Worm (Caenorhabditis elegans) whole organism, young adult: ENCODE results near the gene lin-31.

Experiments
- D2030.7 ChIP-seq: fragments of 200-800 bp; sonication (Bioruptor generic); IDR thresholded peaks from 2 replicates; pipeline ENCODE4 v1.3.6; 2022; ENCODE audit warnings: missing genetic modification reagents, missing genetic modification characterization, missing compliant biosample characterization
- F55B11.4 ChIP-seq: sonication (generic microtip); optimal IDR thresholded peaks from 2 replicates; lab custom pipeline; 2016; ENCODE audit warnings: missing compliant biosample characterization, missing genetic modification characterization, borderline replicate concordance; ENCODE audit not compliant: insufficient read depth
- F57C9.4 ChIP-seq: sonication (generic microtip); optimal IDR thresholded peaks from 2 replicates; lab custom pipeline; 2017; ENCODE audit warnings: mild to moderate bottlenecking, missing genetic modification characterization, missing compliant biosample characterization
- Y53G8AR.9 ChIP-seq: fragments of 200-800 bp; sonication (Bioruptor generic); conservative IDR thresholded peaks from 2 replicates; pipeline ENCODE4 v1.3.6; 2022; ENCODE audit warnings: missing genetic modification reagents, missing genetic modification characterization, missing compliant biosample characterization
- aptf-3 ChIP-seq: fragments of 200-800 bp; sonication (Bioruptor generic); IDR thresholded peaks from 2 replicates; pipeline ENCODE4 v1.3.6; 2022; ENCODE audit warnings: missing genetic modification characterization, missing compliant biosample characterization
- attf-3 ChIP-seq: fragments of 200-800 bp; sonication (Bioruptor generic); conservative IDR thresholded peaks from 2 replicates; pipeline ENCODE4 v1.3.6; 2022; ENCODE audit warnings: missing genetic modification reagents, missing genetic modification characterization, missing compliant biosample characterization
- cebp-1 ChIP-seq, 2 experiments: fragments of 200-800 bp in 1 of 2; sonication (Bioruptor generic) in 1 of 2; sonication (generic microtip) in 1 of 2; IDR thresholded peaks in 1 of 2; optimal IDR thresholded peaks in 1 of 2; 2 replicates each; pipeline versions ENCODE4 v1.3.6 to Lab custom; 2017 to 2022; ENCODE audit warnings: missing compliant biosample characterization in 2 of 2, missing genetic modification characterization in 2 of 2, mild to moderate bottlenecking in 1 of 2, missing genetic modification reagents in 1 of 2, moderate library complexity in 1 of 2
- cebp-2 ChIP-seq: fragments of 200-800 bp; sonication (Bioruptor generic); IDR thresholded peaks from 2 replicates; pipeline ENCODE4 v1.3.6; 2022; ENCODE audit warnings: missing genetic modification characterization, missing compliant biosample characterization
- ceh-40 ChIP-seq: fragments of 200-800 bp; sonication (Bioruptor generic); IDR thresholded peaks from 2 replicates; pipeline ENCODE4 v1.3.6; 2022; ENCODE audit warnings: missing genetic modification characterization, missing compliant biosample characterization
- ceh-91 ChIP-seq: fragments of 200-800 bp; sonication (Bioruptor generic); IDR thresholded peaks from 2 replicates; pipeline ENCODE4 v1.3.6; 2022; ENCODE audit warnings: missing genetic modification reagents, missing genetic modification characterization, missing compliant biosample characterization
- dox-1 ChIP-seq: fragments of 200-800 bp; sonication (Bioruptor generic); IDR thresholded peaks from 2 replicates; pipeline ENCODE4 v1.3.6; 2022; ENCODE audit warnings: missing genetic modification reagents, missing genetic modification characterization, missing compliant biosample characterization
- dpff-1 ChIP-seq: sonication (generic microtip); optimal IDR thresholded peaks from 2 replicates; lab custom pipeline; 2017; ENCODE audit warnings: mild to moderate bottlenecking, missing genetic modification characterization, missing compliant biosample characterization
- egrh-3 ChIP-seq: fragments of 200-800 bp; sonication (Bioruptor generic); IDR thresholded peaks from 2 replicates; pipeline ENCODE4 v1.3.6; 2022; ENCODE audit warnings: missing genetic modification reagents, missing genetic modification characterization, missing compliant biosample characterization
- ekl-4 ChIP-seq: fragments of 200-800 bp; sonication (Bioruptor generic); IDR thresholded peaks from 2 replicates; pipeline ENCODE4 v1.3.6; 2022; ENCODE audit warnings: missing genetic modification reagents, missing genetic modification characterization, missing compliant biosample characterization
- gei-17 ChIP-seq: fragments of 200-800 bp; sonication (Bioruptor generic); optimal IDR thresholded peaks from 2 replicates; lab custom pipeline; 2018; ENCODE audit warnings: mild to moderate bottlenecking, missing genetic modification characterization, missing compliant biosample characterization
- hlh-26 ChIP-seq: fragments of 200-800 bp; sonication (Bioruptor generic); conservative IDR thresholded peaks from 2 replicates; pipeline ENCODE4 v1.3.6; 2022; ENCODE audit warnings: missing genetic modification reagents, missing genetic modification characterization, missing compliant biosample characterization
- lag-1 ChIP-seq: fragments of 200-800 bp; sonication (Bioruptor generic); IDR thresholded peaks from 2 replicates; pipeline ENCODE4 v1.3.6; 2022; ENCODE audit warnings: missing genetic modification reagents, missing genetic modification characterization, missing compliant biosample characterization
- let-526 ChIP-seq: fragments of 200-800 bp; sonication (Bioruptor generic); IDR thresholded peaks from 2 replicates; pipeline ENCODE4 v1.3.6; 2022; ENCODE audit warnings: missing genetic modification reagents, missing genetic modification characterization, missing compliant biosample characterization
- lin-54 ChIP-seq: fragments of 200-800 bp; sonication (Bioruptor generic); optimal IDR thresholded peaks from 2 replicates; lab custom pipeline; 2018; ENCODE audit warnings: mild to moderate bottlenecking, missing genetic modification characterization, missing compliant biosample characterization
- lsl-1 ChIP-seq: fragments of 200-800 bp; sonication (Bioruptor generic); optimal IDR thresholded peaks from 2 replicates; lab custom pipeline; 2018; ENCODE audit warnings: mild to moderate bottlenecking, missing genetic modification characterization, moderate library complexity, missing compliant biosample characterization
- mxl-1 ChIP-seq: sonication (generic microtip); optimal IDR thresholded peaks from 2 replicates; lab custom pipeline; 2016; ENCODE audit warnings: missing genetic modification characterization, missing compliant biosample characterization
- nhr-179 ChIP-seq: sonication (generic microtip); optimal IDR thresholded peaks from 2 replicates; lab custom pipeline; 2016; ENCODE audit warnings: mild to moderate bottlenecking, missing genetic modification characterization, missing compliant biosample characterization
- sea-2 ChIP-seq: fragments of 200-800 bp; sonication (Bioruptor generic); IDR thresholded peaks from 2 replicates; pipeline ENCODE4 v1.3.6; 2022; ENCODE audit warnings: missing genetic modification characterization, missing compliant biosample characterization
- snpc-1.3 ChIP-seq: sonication (generic microtip); optimal IDR thresholded peaks from 2 replicates; lab custom pipeline; 2017; ENCODE audit warnings: missing genetic modification characterization, mild to moderate bottlenecking, missing compliant biosample characterization, antibody characterized with exemption, moderate library complexity, missing genotype, missing genetic modification reagents; ENCODE audit not compliant: insufficient read depth
- unc-130 ChIP-seq: sonication (generic microtip); optimal IDR thresholded peaks from 2 replicates; lab custom pipeline; 2016; ENCODE audit warnings: missing genetic modification reagents, missing genetic modification characterization, missing compliant biosample characterization
- zfh-2 ChIP-seq: fragments of 200-800 bp; sonication (Bioruptor generic); conservative IDR thresholded peaks from 2 replicates; pipeline ENCODE4 v1.3.6; 2022; ENCODE audit warnings: missing genetic modification reagents, missing genetic modification characterization, missing compliant biosample characterization
- ztf-25 ChIP-seq: fragments of 200-800 bp; sonication (Bioruptor generic); IDR thresholded peaks from 2 replicates; pipeline ENCODE4 v1.3.6; 2022; ENCODE audit warnings: missing genetic modification reagents, missing genetic modification characterization, missing compliant biosample characterization

The lin-31 gene

DNA sequence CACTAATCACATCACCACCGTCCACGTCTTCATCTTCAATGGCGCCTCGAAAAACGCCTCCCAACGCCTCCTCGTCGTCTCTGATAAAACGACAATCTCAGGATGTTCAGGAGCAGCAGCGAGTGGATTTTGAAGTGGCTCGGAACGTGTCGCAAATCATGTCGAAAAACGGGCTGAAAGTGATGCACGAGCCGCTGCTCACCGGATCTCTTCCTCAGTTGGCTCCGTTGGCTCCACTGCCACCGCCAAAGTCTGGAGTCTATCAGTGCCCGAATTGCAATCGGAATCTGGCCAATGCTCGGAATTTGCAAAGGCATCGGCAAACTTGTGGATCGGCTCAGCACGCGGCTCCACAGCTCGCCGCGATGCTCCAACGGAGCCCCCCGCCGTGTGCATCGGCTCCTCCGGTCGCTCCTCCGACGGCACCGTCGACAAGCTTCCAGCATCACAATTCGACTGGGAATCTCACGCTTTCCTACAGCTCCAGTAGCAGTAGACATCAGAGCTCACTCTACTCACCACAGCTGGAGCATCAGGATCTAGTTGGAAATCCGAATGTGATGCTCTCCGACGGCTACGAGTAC, 18.0 kb upstream of the lin-31 start (continued):
- TF ChIP-seq dox-1 (no peak), dpff-1 (no peak), cebp-2 (GFP tag; lab: Robert Waterston, UW) (no peak), gei-17 (GFP tag; lab: Kevin White, UChicago) (no peak), mxl-1 (tag; lab: Kevin White, UChicago) (no peak), egrh-3 (GFP tag; lab: Robert Waterston, UW) (peak; percentile 85), hlh-26 (GFP tag; lab: Robert Waterston, UW) (no peak), attf-3 (GFP tag; lab: Robert Waterston, UW) (no peak), snpc-1.3 (tag; lab: Kevin White, UChicago) (no peak), Y53G8AR.9 (GFP tag; lab: Robert Waterston, UW) (no peak), zfh-2 (peak; percentile 87)

DNA sequence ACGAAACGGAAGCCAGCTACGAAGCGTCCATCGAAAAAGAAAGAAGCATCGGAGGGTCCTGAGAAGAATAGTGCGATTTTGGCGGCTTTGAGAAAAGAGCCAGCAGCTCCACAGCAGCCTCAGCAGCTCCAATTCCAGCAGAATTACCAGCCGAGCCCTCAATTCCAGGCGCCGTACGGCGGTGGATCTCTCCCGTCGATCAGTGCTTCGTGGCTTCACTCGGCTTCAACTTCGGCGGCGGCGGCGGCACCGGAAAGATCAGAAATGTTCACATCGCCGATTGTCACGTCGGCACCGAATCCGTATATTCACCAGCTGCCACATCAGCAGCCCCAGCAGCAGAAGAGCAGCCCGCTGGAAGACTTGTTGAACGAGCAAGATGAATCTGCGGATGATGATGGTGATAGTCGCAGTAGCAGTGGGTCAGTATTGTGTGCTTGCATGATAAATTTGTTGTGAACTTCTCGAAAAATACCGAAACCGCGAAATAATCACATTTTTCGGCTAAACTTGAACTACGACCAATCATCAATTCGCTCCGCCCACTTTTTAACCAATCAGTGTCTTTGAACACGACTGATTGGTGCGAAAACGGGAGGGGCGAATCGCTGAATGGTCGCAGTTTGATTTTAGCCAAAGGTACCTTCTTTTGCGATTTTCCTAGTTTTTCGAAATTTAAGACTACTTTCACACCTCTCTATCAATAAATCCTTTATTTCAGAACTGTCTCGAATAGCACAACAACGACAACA, 16.5 kb upstream of the lin-31 start:
- TF ChIP-seq egrh-3 (GFP tag; lab: Robert Waterston, UW) (peak; percentile 77; the same call in 1 of the 2 replicates), ekl-4 (GFP tag; lab: Robert Waterston, UW) (no peak), zfh-2 (peak; percentile 89)

DNA sequence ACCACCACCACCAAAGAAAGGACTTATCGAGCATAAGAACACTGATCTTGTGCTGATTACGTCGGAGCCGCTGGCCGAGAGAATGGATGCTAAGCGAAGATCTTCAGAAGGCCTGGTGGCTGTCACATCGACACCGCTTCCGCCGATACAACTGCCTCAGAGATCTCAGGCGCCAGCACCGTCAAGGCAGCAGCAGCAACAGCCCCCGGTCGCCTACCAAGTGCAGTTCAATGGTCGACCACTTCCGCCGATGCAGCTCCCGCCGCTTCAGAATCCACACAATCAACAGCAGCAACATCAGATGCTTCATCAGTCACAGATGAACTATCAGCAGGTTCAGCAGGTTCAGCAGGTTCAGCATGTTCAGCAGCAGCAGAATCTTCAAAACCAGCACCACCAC, 15.3 kb upstream of the lin-31 start:
- peak; percentile 57; the same call in 1 of the 2 replicates for TF ChIP-seq egrh-3 (GFP tag; lab: Robert Waterston, UW)
- no peak for TF ChIP-seq sea-2 (GFP tag; lab: Robert Waterston, UW)
- TF ChIP-seq lsl-1 = no peak

DNA sequence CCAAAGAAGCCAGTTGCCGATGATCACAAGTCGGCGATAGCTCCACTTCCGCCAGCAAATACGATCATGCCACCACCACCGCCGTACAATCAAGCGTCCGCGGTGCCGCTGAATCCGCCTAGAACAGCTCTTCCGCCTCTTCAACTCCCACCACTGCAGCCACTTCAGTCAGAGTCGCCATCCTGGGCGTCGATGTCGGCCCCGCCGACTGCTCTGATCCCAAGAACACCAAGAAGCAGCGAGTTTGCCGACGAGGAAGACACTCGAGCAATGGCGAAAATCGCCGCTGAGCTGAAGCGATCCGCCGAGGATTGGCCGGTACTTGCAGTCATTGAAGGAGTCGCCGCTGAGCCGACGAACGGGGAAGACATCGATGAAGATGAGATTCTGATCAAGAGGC, 14.3 kb upstream of the lin-31 start:
- TF ChIP-seq F57C9.4 (tag; lab: Kevin White, UChicago) (no peak), unc-130 (GFP tag; lab: Kevin White, UChicago) (no peak), lin-54 (GFP tag; lab: Kevin White, UChicago) (no peak), lag-1 (GFP tag; lab: Robert Waterston, UW) (0 out of 2 replicates have a peak, but pooled peaks have one; percentile 55), ceh-40 (GFP tag; lab: Robert Waterston, UW) (no peak), egrh-3 (GFP tag; lab: Robert Waterston, UW) (peak; percentile 49; the same call in 1 of the 2 replicates), zfh-2 (peak; percentile 28; the same call in 1 of the 2 replicates), nhr-179 (tag; lab: Kevin White, UChicago) (no peak), aptf-3 (GFP tag; lab: Robert Waterston, UW) (no peak)

DNA sequence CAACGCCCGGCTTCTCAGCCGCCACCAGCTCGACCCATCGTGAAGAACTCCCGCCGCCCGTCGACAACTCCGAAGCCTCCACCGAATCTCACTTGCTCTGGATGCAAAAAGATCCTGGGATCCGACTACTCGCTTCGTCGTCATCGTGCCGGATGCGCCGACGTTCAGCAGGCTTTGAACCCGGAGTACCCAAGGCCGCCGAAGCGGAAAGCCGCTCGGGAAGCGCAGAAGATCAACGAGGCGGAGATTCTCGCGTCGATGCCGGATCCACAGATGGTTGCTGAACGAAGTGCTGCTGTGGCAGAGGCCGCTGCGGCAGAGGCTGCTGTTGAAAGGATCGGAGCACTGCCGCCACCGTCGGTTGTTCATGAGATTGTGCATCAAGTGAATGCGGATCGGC, 13.5 kb upstream of the lin-31 start:
- no peak for TF ChIP-seq F55B11.4 (tag; lab: Kevin White, UChicago)
- TF ChIP-seq ceh-91 (GFP tag; lab: Robert Waterston, UW) = no peak
- TF ChIP-seq D2030.7 (GFP tag; lab: Robert Waterston, UW) = no peak
- TF ChIP-seq ztf-25 (GFP tag; lab: Robert Waterston, UW) = 0 out of 2 replicates have a peak, but pooled peaks have one; percentile 4
- TF ChIP-seq cebp-1 (GFP tag; IDR thresholded peaks at IDR 0.05; lab: Robert Waterston, UW) = no peak
- peak; percentile 7 for TF ChIP-seq cebp-1 (tag; optimal IDR thresholded peaks at IDR 0.05; lab: Kevin White, UChicago)
- 0 out of 2 replicates have a peak, but pooled peaks have one; percentile 5 for TF ChIP-seq sea-2 (GFP tag; lab: Robert Waterston, UW)
- peak; percentile 79; the same call in 1 of the 2 replicates for TF ChIP-seq zfh-2
- peak; percentile 87 for TF ChIP-seq egrh-3 (GFP tag; lab: Robert Waterston, UW)
- TF ChIP-seq let-526 (GFP tag; lab: Robert Waterston, UW) = no peak
